Fruit fly (Drosophila melanogaster) whole organism, embryonic: Measurements from ENCODE around the gene pdm2.

Experiments
- Abd-B ChIP-seq: fragments of 200-800 bp; sonication (Bioruptor generic); optimal IDR thresholded peaks from 2 replicates; lab custom pipeline; 2018; ENCODE audit warnings: missing biosample characterization, mild to moderate bottlenecking, missing genetic modification characterization, moderate library complexity
- Adf1 ChIP-seq: fragments of 200-800 bp; sonication (Bioruptor generic); IDR thresholded peaks from 2 replicates; pipeline ENCODE4 v1.3.6; 2022; ENCODE audit warnings: missing biosample characterization, missing genetic modification characterization
- Atf3 ChIP-seq: fragments of 200-800 bp; sonication (Bioruptor generic); optimal IDR thresholded peaks from 3 replicates; lab custom pipeline; 2016; ENCODE audit warnings: missing biosample characterization, missing genetic modification characterization
- Bteb2 ChIP-seq: fragments of 200-800 bp; sonication (Bioruptor generic); optimal IDR thresholded peaks from 2 replicates; lab custom pipeline; 2016; ENCODE audit warnings: missing biosample characterization, missing genetic modification characterization
- CG10462 ChIP-seq: fragments of 200-800 bp; sonication (Bioruptor generic); optimal IDR thresholded peaks from 2 replicates; lab custom pipeline; 2016; ENCODE audit warnings: missing biosample characterization, missing genetic modification characterization
- CG11093 ChIP-seq: fragments of 200-800 bp; sonication (Bioruptor generic); IDR thresholded peaks from 3 replicates; pipeline ENCODE4 v1.3.6; 2022; ENCODE audit warnings: missing biosample characterization, missing genetic modification characterization
- CG11456 ChIP-seq: fragments of 200-800 bp; sonication (Bioruptor generic); IDR thresholded peaks from 3 replicates; pipeline ENCODE4 v1.3.6; 2022; ENCODE audit warnings: missing biosample characterization, missing genetic modification characterization
- CG14014 ChIP-seq: fragments of 200-800 bp; sonication (Bioruptor generic); IDR thresholded peaks from 2 replicates; pipeline ENCODE4 v1.3.6; 2022; ENCODE audit warnings: missing biosample characterization, missing genetic modification characterization
- CG14667 ChIP-seq: fragments of 200-800 bp; sonication (Bioruptor generic); IDR thresholded peaks from 2 replicates; pipeline ENCODE4 v1.3.6; 2022; ENCODE audit warnings: missing biosample characterization, missing genetic modification characterization
- CG17385 ChIP-seq: fragments of 200-800 bp; sonication (Bioruptor generic); optimal IDR thresholded peaks from 3 replicates; lab custom pipeline; 2018; ENCODE audit warnings: missing biosample characterization, mild to moderate bottlenecking, missing genetic modification characterization
- CG30020 ChIP-seq: fragments of 200-800 bp; optimal IDR thresholded peaks from 2 replicates; lab custom pipeline; 2019; ENCODE audit warnings: missing biosample characterization, mild to moderate bottlenecking, missing genetic modification characterization, moderate library complexity
- CG30431 ChIP-seq: fragments of 200-800 bp; sonication (Bioruptor generic); optimal IDR thresholded peaks from 2 replicates; lab custom pipeline; 2017; ENCODE audit warnings: missing biosample characterization, missing genetic modification characterization
- CG3726 ChIP-seq: fragments of 200-800 bp; sonication (Bioruptor generic); IDR thresholded peaks from 3 replicates; pipeline ENCODE4, ENCODE4 v1.3.6; 2022; ENCODE audit warnings: missing biosample characterization, missing genetic modification characterization
- CG6272 ChIP-seq: fragments of 200-800 bp; sonication (Bioruptor generic); IDR thresholded peaks from 2 replicates; pipeline ENCODE4 v1.3.6; 2022; ENCODE audit warnings: missing biosample characterization, missing genetic modification characterization
- CG6813 ChIP-seq: fragments of 200-800 bp; sonication (Bioruptor generic); optimal IDR thresholded peaks from 2 replicates; lab custom pipeline; 2017; ENCODE audit warnings: missing biosample characterization, missing genetic modification characterization, mild to moderate bottlenecking, moderate library complexity, missing genetic modification reagents
- CG7839 ChIP-seq: fragments of 200-800 bp; sonication (Bioruptor generic); optimal IDR thresholded peaks from 3 replicates; lab custom pipeline; 2018; ENCODE audit warnings: missing biosample characterization, mild to moderate bottlenecking, missing genetic modification characterization, moderate library complexity
- CG8089 ChIP-seq: fragments of 200-800 bp; sonication (Bioruptor generic); optimal IDR thresholded peaks from 3 replicates; lab custom pipeline; 2016; ENCODE audit warnings: missing biosample characterization, missing genetic modification characterization
- CG8281 ChIP-seq: fragments of 200-800 bp; sonication (Bioruptor generic); optimal IDR thresholded peaks from 2 replicates; lab custom pipeline; 2018; ENCODE audit warnings: missing biosample characterization, mild to moderate bottlenecking, missing genetic modification characterization, moderate library complexity
- CG9215 ChIP-seq: fragments of 200-800 bp; sonication (Bioruptor generic); IDR thresholded peaks from 2 replicates; pipeline ENCODE4 v1.3.6; 2022; ENCODE audit warnings: missing biosample characterization, missing genetic modification characterization
- CG9727 ChIP-seq: fragments of 200-800 bp; sonication (Bioruptor generic); optimal IDR thresholded peaks from 3 replicates; lab custom pipeline; 2017; ENCODE audit warnings: missing biosample characterization, mild to moderate bottlenecking, missing genetic modification characterization
- CHES-1-like ChIP-seq: fragments of 200-800 bp; sonication (Bioruptor generic); optimal IDR thresholded peaks from 2 replicates; lab custom pipeline; 2016; ENCODE audit warnings: missing biosample characterization, missing genetic modification characterization
- Dref ChIP-seq: fragments of 200-800 bp; sonication (Bioruptor generic); IDR thresholded peaks from 2 replicates; pipeline ENCODE4 v1.3.6; 2022; ENCODE audit warnings: missing biosample characterization, missing genetic modification characterization
- Elba2 ChIP-seq: fragments of 200-800 bp; sonication (Bioruptor generic); optimal IDR thresholded peaks from 3 replicates; lab custom pipeline; 2016; ENCODE audit warnings: missing biosample characterization, missing genetic modification characterization
- Fer3 ChIP-seq: fragments of 200-800 bp; sonication (Bioruptor generic); optimal IDR thresholded peaks from 2 replicates; lab custom pipeline; 2018; ENCODE audit warnings: missing biosample characterization, mild to moderate bottlenecking, missing genetic modification characterization, moderate library complexity
- HLH3B ChIP-seq: fragments of 200-800 bp; sonication (Bioruptor generic); IDR thresholded peaks from 2 replicates; pipeline ENCODE4 v1.3.6; 2022; ENCODE audit warnings: missing biosample characterization, missing genetic modification characterization
- Lhr ChIP-seq: fragments of 200-800 bp; sonication (Bioruptor generic); optimal IDR thresholded peaks from 3 replicates; lab custom pipeline; 2017; ENCODE audit warnings: mild to moderate bottlenecking, missing biosample characterization, missing genetic modification reagents, missing genetic modification characterization
- Lpt ChIP-seq: fragments of >200 bp; optimal IDR thresholded peaks from 2 replicates; lab custom pipeline; 2018; ENCODE audit warnings: missing biosample characterization, missing genetic modification characterization
- MBD-R2 ChIP-seq: fragments of 200-800 bp; sonication (Bioruptor generic); IDR thresholded peaks from 2 replicates; pipeline ENCODE4 v1.3.6; 2022; ENCODE audit warnings: missing biosample characterization, missing genetic modification characterization
- Optix ChIP-seq: fragments of 200-800 bp; sonication (Bioruptor generic); IDR thresholded peaks from 3 replicates; pipeline ENCODE4 v1.3.6; 2022; ENCODE audit warnings: missing biosample characterization, missing genetic modification characterization
- Sin3A ChIP-seq: fragments of >200 bp; optimal IDR thresholded peaks from 2 replicates; lab custom pipeline; 2018
- bowl ChIP-seq: fragments of 200-800 bp; sonication (Bioruptor generic); IDR thresholded peaks from 2 replicates; pipeline ENCODE4 v1.3.6; 2022; ENCODE audit warnings: missing biosample characterization, missing genetic modification characterization
- caup ChIP-seq: fragments of 200-800 bp; sonication (Bioruptor generic); optimal IDR thresholded peaks from 3 replicates; lab custom pipeline; 2017; ENCODE audit warnings: missing biosample characterization, mild to moderate bottlenecking, missing genetic modification characterization, moderate library complexity; ENCODE audit not compliant: severe bottlenecking
- danr ChIP-seq: fragments of 200-800 bp; sonication (Bioruptor generic); IDR thresholded peaks from 2 replicates; pipeline ENCODE4 v1.3.6; 2022; ENCODE audit warnings: missing biosample characterization, missing genetic modification characterization
- dimm ChIP-seq: fragments of 200-800 bp; sonication (Bioruptor generic); IDR thresholded peaks from 2 replicates; pipeline ENCODE4 v1.3.6; 2022; ENCODE audit warnings: missing biosample characterization, missing genetic modification characterization
- dmrt11E ChIP-seq: fragments of 200-800 bp; sonication (Bioruptor generic); optimal IDR thresholded peaks from 3 replicates; lab custom pipeline; 2018; ENCODE audit warnings: missing biosample characterization, mild to moderate bottlenecking, missing genetic modification characterization, moderate library complexity
- dysf ChIP-seq: fragments of 200-800 bp; sonication (Bioruptor generic); IDR thresholded peaks from 3 replicates; pipeline ENCODE4 v1.3.6; 2022; ENCODE audit warnings: missing biosample characterization, missing genetic modification characterization
- h ChIP-seq: fragments of >200 bp; optimal IDR thresholded peaks from 2 replicates; lab custom pipeline; 2017
- her ChIP-seq: fragments of 200-800 bp; sonication (Bioruptor generic); optimal IDR thresholded peaks from 2 replicates; lab custom pipeline; 2016; ENCODE audit warnings: missing biosample characterization, missing genetic modification characterization
- kah ChIP-seq: fragments of 200-800 bp; sonication (Bioruptor generic); optimal IDR thresholded peaks from 2 replicates; lab custom pipeline; 2018; ENCODE audit warnings: missing biosample characterization, mild to moderate bottlenecking, missing genetic modification characterization
- kni ChIP-seq: fragments of 200-800 bp; sonication (Bioruptor generic); optimal IDR thresholded peaks from 3 replicates; lab custom pipeline; 2017; ENCODE audit warnings: mild to moderate bottlenecking, missing biosample characterization, missing genetic modification reagents, missing genetic modification characterization
- lola ChIP-seq, 3 experiments: fragments of >200 bp in 2 of 3; fragments of 200-800 bp in 1 of 3; sonication (Bioruptor generic) in 1 of 3; optimal IDR thresholded peaks; 2 replicates each; lab custom pipeline; 2017 to 2019; ENCODE audit warnings: missing biosample characterization in 3 of 3, missing genetic modification characterization in 3 of 3, mild to moderate bottlenecking in 1 of 3, moderate library complexity in 1 of 3
- peb ChIP-seq: fragments of 200-800 bp; sonication (Bioruptor generic); IDR thresholded peaks from 2 replicates; pipeline ENCODE4 v1.3.6; 2022; ENCODE audit warnings: missing biosample characterization, missing genetic modification characterization
- pita ChIP-seq: fragments of 200-800 bp; sonication (Bioruptor generic); optimal IDR thresholded peaks from 2 replicates; lab custom pipeline; 2017; ENCODE audit warnings: missing biosample characterization, mild to moderate bottlenecking, missing genetic modification characterization
- row ChIP-seq: fragments of 200-800 bp; sonication (Bioruptor generic); IDR thresholded peaks from 3 replicates; pipeline ENCODE4 v1.3.6; 2022; ENCODE audit warnings: missing biosample characterization, missing genetic modification characterization
- so ChIP-seq: fragments of 200-800 bp; sonication (Bioruptor generic); IDR thresholded peaks from 3 replicates; pipeline ENCODE4 v1.3.6; 2022; ENCODE audit warnings: missing biosample characterization, missing genetic modification characterization
- sqz ChIP-seq: fragments of 200-800 bp; sonication (Bioruptor generic); optimal IDR thresholded peaks from 3 replicates; lab custom pipeline; 2018; ENCODE audit warnings: missing biosample characterization, mild to moderate bottlenecking, missing genetic modification characterization
- sug ChIP-seq: fragments of 200-800 bp; optimal IDR thresholded peaks from 2 replicates; lab custom pipeline; 2019; ENCODE audit warnings: missing biosample characterization, mild to moderate bottlenecking, missing genetic modification characterization, moderate library complexity
- vnd ChIP-seq: fragments of 200-800 bp; sonication (Bioruptor generic); IDR thresholded peaks from 3 replicates; pipeline ENCODE4 v1.3.6; 2022; ENCODE audit warnings: missing biosample characterization, missing genetic modification characterization; ENCODE audit not compliant: partially characterized antibody
- z ChIP-seq: fragments of 200-800 bp; sonication (Bioruptor generic); IDR thresholded peaks from 3 replicates; pipeline ENCODE4 v1.3.6; 2022; ENCODE audit warnings: missing biosample characterization, missing genetic modification characterization

Gene pdm2

DNA sequence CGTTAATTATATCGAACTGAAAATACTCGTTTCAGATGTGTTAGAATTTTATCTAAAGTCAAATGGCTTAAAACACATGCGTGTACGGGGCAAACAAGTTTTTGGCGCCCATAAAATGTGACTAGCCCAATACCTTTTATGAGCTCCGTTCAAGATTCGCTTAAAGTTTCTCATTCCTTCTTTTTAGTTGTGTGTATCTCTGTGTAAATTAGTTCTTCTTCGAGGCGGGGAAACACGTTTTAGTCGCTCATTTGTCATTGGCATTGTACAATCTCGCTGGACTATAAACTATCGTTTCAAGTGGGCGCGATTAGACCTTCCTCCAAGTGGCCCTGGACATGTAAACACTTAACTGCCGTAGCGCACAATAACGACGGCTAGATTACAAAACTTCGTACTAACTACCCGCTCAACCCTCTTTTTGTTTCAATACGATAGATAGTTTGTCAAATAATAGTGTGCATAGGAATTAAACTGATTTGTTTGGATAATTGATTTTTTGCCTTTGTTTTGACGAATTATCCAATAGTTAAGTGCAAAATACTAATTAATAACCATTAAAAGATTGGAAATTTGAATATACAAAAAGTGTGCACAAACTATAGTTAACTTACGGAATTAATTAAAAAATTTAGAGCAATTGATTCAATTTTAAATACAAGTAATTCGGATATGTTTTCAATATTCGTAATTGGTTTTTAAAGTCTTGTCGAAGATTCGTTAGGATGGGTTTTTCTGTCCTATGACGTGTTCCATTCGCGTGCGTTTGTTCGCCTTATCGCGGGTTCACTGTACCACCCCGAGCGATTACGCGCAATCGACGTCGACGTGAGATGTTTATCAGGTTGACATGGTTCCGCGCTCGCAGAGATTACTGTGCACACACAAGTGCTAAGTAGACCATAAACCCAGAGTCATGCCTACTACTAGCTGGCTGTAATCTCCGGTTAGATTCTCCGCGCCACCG lies 63.7 kb downstream of the pdm2 start (continued):
- no peak for TF ChIP-seq sqz (GFP tag; lab: Kevin White, UChicago)
- TF ChIP-seq vnd (GFP tag; lab: Robert Waterston, UW), result no peak
- TF ChIP-seq CG10462 (GFP tag; lab: Kevin White, UChicago), result no peak
- TF ChIP-seq CG8281 (tag; lab: Kevin White, UChicago), result peak; percentile 3
- TF ChIP-seq Lhr (GFP tag; lab: Kevin White, UChicago), result no peak
- TF ChIP-seq dimm (GFP tag; lab: Robert Waterston, UW), result no peak
- TF ChIP-seq CG17385, result no peak
- TF ChIP-seq Bteb2, result no peak
- TF ChIP-seq h (lab: Kevin White, UChicago), result no peak
- TF ChIP-seq row (GFP tag; lab: Robert Waterston, UW), result peak; percentile 79
- no peak for TF ChIP-seq Sin3A
- TF ChIP-seq kah (GFP tag; lab: Kevin White, UChicago), result no peak
- no peak for TF ChIP-seq Lpt (GFP tag; lab: Kevin White, UChicago)
- 0 out of 3 replicates have a peak, but pooled peaks have one; percentile 30 for TF ChIP-seq so
- TF ChIP-seq Fer3 (tag; lab: Kevin White, UChicago), result peak; percentile 61
- TF ChIP-seq Optix (GFP tag; lab: Robert Waterston, UW), result peak; percentile 14; the same call in 1 of the 3 replicates
- TF ChIP-seq CG6272 (GFP tag; lab: Robert Waterston, UW), result no peak
- no peak for TF ChIP-seq CG30431
- peak; percentile 54; the same call in 1 of the 2 replicates for TF ChIP-seq Adf1 (GFP tag; lab: Robert Waterston, UW)
- no peak for TF ChIP-seq pita
- TF ChIP-seq sug, result peak; percentile 77
- no peak; the same call in 1 of the 2 replicates for TF ChIP-seq bowl (GFP tag; lab: Robert Waterston, UW)
- peak; percentile 69 for TF ChIP-seq CG9215 (GFP tag; lab: Robert Waterston, UW)
- no peak for TF ChIP-seq CG8089 (GFP tag; lab: Kevin White, UChicago)
- TF ChIP-seq danr (GFP tag; lab: Robert Waterston, UW), result no peak; the same call in 1 of the 2 replicates
- TF ChIP-seq kni (GFP tag; lab: Kevin White, UChicago), result no peak
- no peak for TF ChIP-seq Elba2 (GFP tag; lab: Kevin White, UChicago)
- TF ChIP-seq caup (GFP tag; lab: Kevin White, UChicago), result peak; percentile 53
- no peak for TF ChIP-seq dmrt11E (tag; lab: Kevin White, UChicago)
- no peak for TF ChIP-seq CHES-1-like (GFP tag; lab: Kevin White, UChicago)
- TF ChIP-seq z, result no peak
- peak; percentile 59 for TF ChIP-seq CG9727 (GFP tag; lab: Kevin White, UChicago)
- no peak for TF ChIP-seq CG11456 (GFP tag; lab: Robert Waterston, UW)
- peak; percentile 69 for TF ChIP-seq CG7839
- peak; percentile 39 for TF ChIP-seq CG6813 (GFP tag; lab: Kevin White, UChicago)
- no peak for TF ChIP-seq Atf3 (GFP tag; lab: Kevin White, UChicago)
- peak; percentile 75; the same call in 1 of the 3 replicates for TF ChIP-seq CG3726 (GFP tag; lab: Robert Waterston, UW)
- peak; percentile 61 for TF ChIP-seq HLH3B (GFP tag; lab: Robert Waterston, UW)
- peak; percentile 23; the same call in 1 of the 2 replicates for TF ChIP-seq CG14667 (GFP tag; lab: Robert Waterston, UW)
- no peak for TF ChIP-seq Dref (GFP tag; lab: Robert Waterston, UW)
- TF ChIP-seq MBD-R2 (GFP tag; lab: Robert Waterston, UW), result peak; percentile 37
- TF ChIP-seq CG14014 (GFP tag; lab: Robert Waterston, UW), result peak; percentile 59
- TF ChIP-seq CG11093 (GFP tag; lab: Robert Waterston, UW), result 0 out of 3 replicates have a peak, but pooled peaks have one; percentile 38
- TF ChIP-seq her (GFP tag; lab: Kevin White, UChicago), result no peak
- TF ChIP-seq dysf (GFP tag; lab: Robert Waterston, UW), result peak; percentile 58; the same call in 2 of the 3 replicates
- TF ChIP-seq peb (GFP tag; lab: Robert Waterston, UW), result peak; percentile 18; the same call in 1 of the 2 replicates
- TF ChIP-seq Abd-B (GFP tag; lab: Kevin White, UChicago), result peak; percentile 1
- TF ChIP-seq CG30020, result no peak
- no peak for TF ChIP-seq lola (GFP tag; optimal IDR thresholded peaks at IDR 0.05; lab: Kevin White, UChicago)
